Worm (Caenorhabditis elegans) whole organism, mixed stage, embryonic: ENCODE results near the gene nmur-3.

ENCODE experiments used
- blmp-1 ChIP-seq: fragments of 150-350 bp; optimal IDR thresholded peaks from 2 replicates; lab custom pipeline; 2014; ENCODE audit warnings: missing biosample characterization, missing genetic modification characterization
- elt-1 ChIP-seq: sonication (generic microtip); optimal IDR thresholded peaks from 2 replicates; lab custom pipeline; 2017; ENCODE audit warnings: missing genetic modification characterization, mild to moderate bottlenecking, missing compliant biosample characterization, antibody characterized with exemption, moderate library complexity, borderline replicate concordance; ENCODE audit not compliant: insufficient read depth
- lin-13 ChIP-seq: fragments of 150-350 bp; optimal IDR thresholded peaks from 2 replicates; lab custom pipeline; 2014; ENCODE audit warnings: missing biosample characterization, missing genetic modification characterization
- lsy-2 ChIP-seq: fragments of 150-350 bp; optimal IDR thresholded peaks from 2 replicates; lab custom pipeline; 2014; ENCODE audit warnings: missing biosample characterization, missing genetic modification characterization
- mep-1 ChIP-seq: fragments of 150-350 bp; optimal IDR thresholded peaks from 2 replicates; lab custom pipeline; 2017; ENCODE audit warnings: missing biosample characterization, missing genetic modification reagents, missing genetic modification characterization, inconsistent platforms
- nhr-237 ChIP-seq: fragments of 150-350 bp; optimal IDR thresholded peaks from 2 replicates; lab custom pipeline; 2014; ENCODE audit warnings: missing biosample characterization, missing genetic modification characterization
- nhr-28 ChIP-seq: fragments of 150-350 bp; optimal IDR thresholded peaks from 2 replicates; lab custom pipeline; 2014; ENCODE audit warnings: missing biosample characterization, missing genetic modification characterization
- nhr-76 ChIP-seq: sonication (generic microtip); optimal IDR thresholded peaks from 2 replicates; lab custom pipeline; 2017; ENCODE audit warnings: missing biosample characterization, missing genetic modification characterization
- pha-4 ChIP-seq: fragments of 150-350 bp; optimal IDR thresholded peaks from 2 replicates; lab custom pipeline; 2018; ENCODE audit warnings: missing biosample characterization, missing genetic modification reagents, missing genetic modification characterization
- snpc-4 ChIP-seq: fragments of 150-350 bp; optimal IDR thresholded peaks from 2 replicates; lab custom pipeline; 2014; ENCODE audit warnings: missing biosample characterization, missing genetic modification characterization
- tbx-8 ChIP-seq: fragments of 200-800 bp; sonication (Bioruptor generic); optimal IDR thresholded peaks from 2 replicates; lab custom pipeline; 2018; ENCODE audit warnings: mild to moderate bottlenecking, missing genetic modification characterization, moderate library complexity, missing compliant biosample characterization
- unc-39 ChIP-seq: fragments of 150-350 bp; optimal IDR thresholded peaks from 2 replicates; lab custom pipeline; 2014; ENCODE audit warnings: missing biosample characterization, missing genetic modification characterization
- unc-62 ChIP-seq: fragments of 150-350 bp; optimal IDR thresholded peaks from 2 replicates; lab custom pipeline; 2014; ENCODE audit warnings: missing biosample characterization, missing genetic modification reagents, missing genetic modification characterization
- ztf-11 ChIP-seq: fragments of 150-350 bp; optimal IDR thresholded peaks from 2 replicates; lab custom pipeline; 2014; ENCODE audit warnings: missing biosample characterization, missing genetic modification characterization

- TF ChIP-seq pha-4 (tag; lab: Kevin White, UChicago) (no peak), nhr-237 (tag; lab: Kevin White, UChicago) (no peak), nhr-28 (tag; lab: Kevin White, UChicago) (no peak), unc-62 (no peak), tbx-8 (no peak), snpc-4 (no peak), lsy-2 (tag; lab: Kevin White, UChicago) (no peak), ztf-11 (tag; lab: Kevin White, UChicago) (no peak), unc-39 (tag; lab: Kevin White, UChicago) (no peak), blmp-1 (tag; lab: Kevin White, UChicago) (no peak), nhr-76 (no peak), elt-1 (no peak), mep-1 (no peak), lin-13 (tag; lab: Kevin White, UChicago) (no peak)
These were observed 37.0 kb upstream of the nmur-3 start for ce11 chrX:4429364-4429763.
